Fruit fly (Drosophila melanogaster) Kc167 (cell line): ENCODE measurements around the gene CG11668.

Experiments used
- Myc ChIP-seq: fragments of >200 bp; optimal IDR thresholded peaks from 2 replicates; lab custom pipeline; 2017; ENCODE audit warnings: missing external identifiers
- Sin3A ChIP-seq: fragments of >200 bp; optimal IDR thresholded peaks from 2 replicates; lab custom pipeline; 2018; ENCODE audit warnings: missing external identifiers
- h ChIP-seq: fragments of >200 bp; optimal IDR thresholded peaks from 3 replicates; lab custom pipeline; 2018; ENCODE audit warnings: missing external identifiers
- insv ChIP-seq: fragments of >200 bp; optimal IDR thresholded peaks from 3 replicates; lab custom pipeline; 2018; ENCODE audit warnings: missing external identifiers
- psq ChIP-seq: fragments of >200 bp; optimal IDR thresholded peaks from 2 replicates; lab custom pipeline; 2017; ENCODE audit warnings: missing external identifiers

DNA sequence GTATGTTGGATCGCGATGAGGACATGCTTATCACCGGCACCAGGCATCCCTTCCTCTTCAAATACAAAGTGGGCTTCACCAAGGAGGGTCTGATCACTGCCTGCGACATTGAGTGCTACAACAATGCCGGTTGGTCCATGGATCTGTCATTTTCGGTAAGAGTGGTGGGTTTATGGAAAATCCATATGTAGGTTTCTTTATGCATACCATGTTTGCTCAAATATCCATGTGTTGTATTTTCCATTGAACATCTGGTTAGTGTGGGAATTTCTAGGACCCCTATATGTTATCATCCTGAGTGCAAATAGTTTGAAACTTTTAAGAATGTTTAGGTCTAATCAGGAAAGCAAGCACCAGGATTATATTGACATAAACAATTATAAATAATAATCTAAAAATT is 2.1 kb upstream of the CG11668 start:
- TF ChIP-seq h (lab: Kevin White, UChicago) (no peak), insv (lab: Kevin White, UChicago) (no peak), psq (lab: Kevin White, UChicago) (no peak), Myc (lab: Kevin White, UChicago) (no peak), Sin3A (no peak)
